Fruit fly (Drosophila melanogaster): Measurements from ENCODE around the gene Hsc20.

DNA sequence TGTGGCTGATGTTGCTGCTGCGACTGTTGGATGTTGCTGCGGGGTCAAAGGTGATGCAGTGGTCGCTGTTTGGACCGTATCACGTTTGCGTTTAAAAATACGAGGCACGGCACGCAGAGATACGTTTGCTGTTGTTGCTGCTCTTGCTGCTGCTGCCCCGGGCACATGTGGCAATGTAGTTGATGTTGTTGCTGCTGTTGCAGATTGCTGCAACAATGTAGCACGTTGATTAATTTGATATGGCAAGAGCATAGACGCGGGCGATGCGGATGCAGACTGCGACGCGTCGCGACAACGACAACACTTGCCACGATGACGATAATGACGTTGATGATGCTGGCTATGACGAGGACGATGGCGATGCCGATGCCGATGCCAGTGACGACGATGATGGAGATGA lies 19.7 kb upstream of the Hsc20 start:
- no peak for TF ChIP-seq CG7101 (tag; optimal IDR thresholded peaks at IDR 0.05)
- no peak for TF ChIP-seq Clk (GFP tag; optimal IDR thresholded peaks at IDR 0.05)
- no peak for TF ChIP-seq toe (GFP tag; optimal IDR thresholded peaks at IDR 0.05)
- no peak for TF ChIP-seq CG1620 (GFP tag; optimal IDR thresholded peaks at IDR 0.05)
- no peak for TF ChIP-seq CG5204 (GFP tag; optimal IDR thresholded peaks at IDR 0.05)
- TF ChIP-seq kay (GFP tag; ENCODE audit: borderline replicate concordance), result no peak
- TF ChIP-seq Crg-1 (GFP tag; optimal IDR thresholded peaks at IDR 0.05), result no peak
- TF ChIP-seq CG33017 (tag; optimal IDR thresholded peaks at IDR 0.05), result no peak
- TF ChIP-seq bab1 (GFP tag; optimal IDR thresholded peaks at IDR 0.05), result no peak
- TF ChIP-seq CG11617 (GFP tag; optimal IDR thresholded peaks at IDR 0.05), result no peak
